Fruit fly (Drosophila melanogaster) whole organism, adult: ENCODE results near the gene CG6330.

Source experiments
- CG11617 ChIP-seq: fragments of 200-800 bp; sonication (Bioruptor generic); optimal IDR thresholded peaks from 2 replicates; lab custom pipeline; 2017; ENCODE audit warnings: mild to moderate bottlenecking, missing biosample characterization, missing genetic modification reagents, missing genetic modification characterization
- CG12768 ChIP-seq: fragments of 200-800 bp; sonication (Bioruptor generic); optimal IDR thresholded peaks from 2 replicates; lab custom pipeline; 2017; ENCODE audit warnings: missing biosample characterization, missing genetic modification characterization, mild to moderate bottlenecking, moderate library complexity, missing genetic modification reagents
- CG14711 ChIP-seq: fragments of 200-800 bp; sonication (Bioruptor generic); optimal IDR thresholded peaks from 2 replicates; lab custom pipeline; 2018; ENCODE audit warnings: missing biosample characterization, mild to moderate bottlenecking, missing genetic modification characterization, moderate library complexity
- CG1620 ChIP-seq: fragments of 200-800 bp; sonication (Bioruptor generic); optimal IDR thresholded peaks from 2 replicates; lab custom pipeline; 2016; ENCODE audit warnings: missing biosample characterization, missing genetic modification characterization
- CG33017 ChIP-seq: fragments of 200-800 bp; sonication (Bioruptor generic); optimal IDR thresholded peaks from 2 replicates; lab custom pipeline; 2018; ENCODE audit warnings: missing biosample characterization, mild to moderate bottlenecking, missing genetic modification characterization, moderate library complexity
- CG5204 ChIP-seq: fragments of 200-800 bp; sonication (Bioruptor generic); optimal IDR thresholded peaks from 2 replicates; lab custom pipeline; 2016; ENCODE audit warnings: missing biosample characterization, missing genetic modification characterization
- CG7045 ChIP-seq: fragments of 200-800 bp; sonication (Bioruptor generic); optimal IDR thresholded peaks from 2 replicates; lab custom pipeline; 2017; ENCODE audit warnings: missing biosample characterization, mild to moderate bottlenecking, missing genetic modification characterization
- CG7101 ChIP-seq: fragments of 200-800 bp; sonication (Bioruptor generic); optimal IDR thresholded peaks from 2 replicates; lab custom pipeline; 2018; ENCODE audit warnings: missing biosample characterization, mild to moderate bottlenecking, missing genetic modification characterization, moderate library complexity
- Clk ChIP-seq: fragments of 200-800 bp; sonication (Bioruptor generic); optimal IDR thresholded peaks from 2 replicates; lab custom pipeline; 2017; ENCODE audit warnings: missing biosample characterization, missing genetic modification characterization
- Crg-1 ChIP-seq: fragments of 200-800 bp; sonication (Bioruptor generic); optimal IDR thresholded peaks from 2 replicates; lab custom pipeline; 2016; ENCODE audit warnings: missing biosample characterization, missing genetic modification characterization
- Hr96 ChIP-seq: fragments of 200-800 bp; sonication (Bioruptor generic); optimal IDR thresholded peaks from 2 replicates; lab custom pipeline; 2016; ENCODE audit warnings: missing biosample characterization, missing genetic modification characterization
- Mnt ChIP-seq: fragments of 200-800 bp; sonication (Bioruptor generic); optimal IDR thresholded peaks from 2 replicates; lab custom pipeline; 2016; ENCODE audit warnings: missing biosample characterization, mild to moderate bottlenecking, missing genetic modification characterization
- bab1 ChIP-seq: fragments of 200-800 bp; sonication (Bioruptor generic); optimal IDR thresholded peaks from 3 replicates; lab custom pipeline; 2019; ENCODE audit warnings: missing biosample characterization, mild to moderate bottlenecking, missing genetic modification characterization, moderate library complexity
- cic ChIP-seq: fragments of 200-800 bp; sonication (Bioruptor generic); optimal IDR thresholded peaks from 2 replicates; lab custom pipeline; 2017; ENCODE audit warnings: missing biosample characterization, mild to moderate bottlenecking, missing genetic modification characterization, moderate library complexity
- cnc ChIP-seq, 2 experiments: fragments of >200 bp; optimal IDR thresholded peaks; 2 replicates each; lab custom pipeline; 2017
- kay ChIP-seq: fragments of 200-800 bp; sonication (Bioruptor generic); peaks from one replicate; lab custom pipeline; 2016; ENCODE audit warnings: missing biosample characterization, missing genetic modification characterization, borderline replicate concordance
- ovo ChIP-seq: fragments of 200-800 bp; sonication (Bioruptor generic); optimal IDR thresholded peaks from 2 replicates; lab custom pipeline; 2016; ENCODE audit warnings: missing biosample characterization, missing genetic modification characterization
- pad ChIP-seq: fragments of 200-800 bp; sonication (Bioruptor generic); optimal IDR thresholded peaks from 3 replicates; lab custom pipeline; 2017; ENCODE audit warnings: missing biosample characterization, missing genetic modification characterization, mild to moderate bottlenecking, moderate library complexity, missing genetic modification reagents
- tj ChIP-seq: fragments of 200-800 bp; sonication (Bioruptor generic); optimal IDR thresholded peaks from 3 replicates; lab custom pipeline; 2017; ENCODE audit warnings: missing biosample characterization, mild to moderate bottlenecking, missing genetic modification characterization, moderate library complexity
- toe ChIP-seq: fragments of 200-800 bp; sonication (Bioruptor generic); optimal IDR thresholded peaks from 2 replicates; lab custom pipeline; 2016; ENCODE audit warnings: missing biosample characterization, missing genetic modification characterization

The CG6330 gene

dm6 chr3R:26952200-26952856, 6.0 kb downstream of the CG6330 start:
- TF ChIP-seq tj (GFP tag; lab: Kevin White, UChicago) (no peak), Hr96 (GFP tag; lab: Kevin White, UChicago) (no peak), toe (GFP tag; lab: Kevin White, UChicago) (no peak), CG5204 (no peak)

DNA sequence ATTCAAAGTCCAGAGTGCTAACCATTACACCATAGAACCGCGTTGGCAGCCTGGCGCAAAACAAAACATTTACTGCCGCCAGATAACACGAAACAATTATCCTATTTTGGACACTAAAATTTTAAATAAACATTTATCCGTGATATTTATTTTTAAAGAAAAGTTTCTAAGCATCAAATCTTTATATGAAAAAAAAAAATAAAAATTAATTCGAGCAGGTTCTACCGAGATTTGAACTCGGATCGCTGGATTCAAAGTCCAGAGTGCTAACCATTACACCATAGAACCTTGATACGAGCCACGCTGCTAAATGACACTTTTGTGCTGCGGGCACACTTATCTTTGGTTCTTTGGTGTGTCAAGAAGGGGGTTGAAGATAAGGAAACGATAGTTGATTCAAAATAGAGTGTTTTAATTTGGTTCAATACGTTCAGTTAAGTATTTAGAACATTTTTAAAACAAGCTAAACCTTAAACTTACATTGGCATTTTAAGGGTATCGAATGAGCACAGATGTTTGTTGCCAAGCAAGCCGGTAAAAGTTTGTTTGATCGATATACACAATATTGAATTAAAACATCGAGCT, 10.9 kb downstream of the CG6330 start, which contains the start of gene Spag1:
Spag1 (plus strand) TSS at position 535 of the 585 bp plus-strand sequence.
- TF ChIP-seq Mnt (GFP tag; lab: Kevin White, UChicago) (peak; percentile 32), CG14711 (tag; lab: Kevin White, UChicago) (peak; percentile 1), Crg-1 (GFP tag; lab: Kevin White, UChicago) (no peak), bab1 (GFP tag; lab: Kevin White, UChicago) (peak; percentile 62), CG7045 (GFP tag; lab: Kevin White, UChicago) (peak; percentile 26), cic (GFP tag; lab: Kevin White, UChicago) (peak; percentile 32), kay (GFP tag; lab: Kevin White, UChicago) (peak; percentile 100), CG11617 (GFP tag; lab: Kevin White, UChicago) (peak; percentile 59), CG5204 (peak; percentile 75), Clk (GFP tag; lab: Kevin White, UChicago) (no peak), Hr96 (GFP tag; lab: Kevin White, UChicago) (peak; percentile 85), CG7101 (tag; lab: Kevin White, UChicago) (peak; percentile 29), pad (GFP tag; lab: Kevin White, UChicago) (no peak), toe (GFP tag; lab: Kevin White, UChicago) (peak; percentile 89), tj (GFP tag; lab: Kevin White, UChicago) (peak; percentile 48), CG12768 (GFP tag; lab: Kevin White, UChicago) (peak; percentile 98), ovo (GFP tag; lab: Kevin White, UChicago) (no peak), CG33017 (tag; lab: Kevin White, UChicago) (peak; percentile 55), cnc (optimal IDR thresholded peaks at IDR 0.05; lab: Kevin White, UChicago) (no peak), CG1620 (GFP tag; lab: Kevin White, UChicago) (no peak)

- no peak for TF ChIP-seq CG33017 (tag; lab: Kevin White, UChicago)
- no peak for TF ChIP-seq CG12768 (GFP tag; lab: Kevin White, UChicago)
- peak; percentile 64 for TF ChIP-seq bab1 (GFP tag; lab: Kevin White, UChicago)
- peak; percentile 84 for TF ChIP-seq kay (GFP tag; lab: Kevin White, UChicago)
- TF ChIP-seq CG14711 (tag; lab: Kevin White, UChicago) = peak; percentile 98
- TF ChIP-seq ovo (GFP tag; lab: Kevin White, UChicago) = no peak
- no peak for TF ChIP-seq Mnt (GFP tag; lab: Kevin White, UChicago)
- TF ChIP-seq toe (GFP tag; lab: Kevin White, UChicago) = no peak
- peak; percentile 18 for TF ChIP-seq CG7101 (tag; lab: Kevin White, UChicago)
- TF ChIP-seq CG1620 (GFP tag; lab: Kevin White, UChicago) = no peak
- TF ChIP-seq cic (GFP tag; lab: Kevin White, UChicago) = peak; percentile 16
- no peak for TF ChIP-seq CG11617 (GFP tag; lab: Kevin White, UChicago)
Observed at dm6 chr3R:26945233-26945632, 13.1 kb downstream of the CG6330 start, which contains the start of gene CG14252. TSS of gene CG14252 (plus strand) at chr3R:26945534.

DNA sequence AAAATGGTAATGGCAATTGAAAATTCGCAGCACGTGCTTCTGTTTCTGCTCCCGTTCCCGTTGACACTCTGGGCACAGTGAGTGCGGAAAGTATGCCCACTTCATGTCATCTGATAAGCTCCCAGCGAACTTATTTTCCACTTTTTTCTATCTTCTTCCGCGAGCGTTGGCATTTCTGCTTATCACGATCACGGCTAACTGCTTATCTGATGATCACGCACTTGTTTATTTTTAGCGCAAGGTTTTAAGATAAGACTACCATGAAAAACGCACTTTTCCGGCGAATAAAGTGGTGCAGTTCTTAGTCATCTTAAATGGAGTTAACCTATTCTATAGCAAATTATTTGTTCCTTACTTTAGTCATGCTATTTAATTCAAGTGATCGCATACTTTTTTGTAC, 20.9 kb downstream of the CG6330 start:
- TF ChIP-seq CG5204 (peak; percentile 40), tj (GFP tag; lab: Kevin White, UChicago) (no peak), pad (GFP tag; lab: Kevin White, UChicago) (no peak), CG7101 (tag; lab: Kevin White, UChicago) (no peak), ovo (GFP tag; lab: Kevin White, UChicago) (no peak)

DNA sequence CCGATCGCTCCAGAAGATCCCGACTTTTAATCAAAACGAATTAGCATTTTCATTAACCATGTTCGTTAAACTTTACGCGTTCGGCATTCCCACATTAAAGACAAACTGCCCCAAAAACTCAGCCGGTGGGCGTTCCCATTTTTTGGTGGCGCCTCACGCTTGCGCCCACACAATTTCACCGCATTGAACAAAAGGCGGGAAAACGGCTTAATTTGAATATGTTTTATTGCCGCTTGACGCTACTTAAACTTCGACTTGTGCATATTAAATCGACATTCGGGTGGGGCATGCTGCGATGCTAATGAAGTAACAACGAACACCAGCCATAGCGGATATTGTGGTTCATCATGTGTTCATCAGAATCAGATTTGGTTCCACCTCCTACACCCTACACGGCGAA, 21.8 kb downstream of the CG6330 start:
- TF ChIP-seq Clk (GFP tag; lab: Kevin White, UChicago) = no peak
- no peak for TF ChIP-seq kay (GFP tag; lab: Kevin White, UChicago)
- TF ChIP-seq pad (GFP tag; lab: Kevin White, UChicago) = no peak
- no peak for TF ChIP-seq CG7101 (tag; lab: Kevin White, UChicago)
- TF ChIP-seq CG14711 (tag; lab: Kevin White, UChicago) = no peak

- no peak for TF ChIP-seq cic (GFP tag; lab: Kevin White, UChicago)
Observed at dm6 chr3R:26935400-26935799, 22.9 kb downstream of the CG6330 start.

dm6 chr3R:26934523-26934922, 23.8 kb downstream of the CG6330 start:
- TF ChIP-seq cic (GFP tag; lab: Kevin White, UChicago) = no peak
- TF ChIP-seq CG14711 (tag; lab: Kevin White, UChicago) = no peak
- TF ChIP-seq CG7045 (GFP tag; lab: Kevin White, UChicago) = no peak
- no peak for TF ChIP-seq CG7101 (tag; lab: Kevin White, UChicago)
- no peak for TF ChIP-seq pad (GFP tag; lab: Kevin White, UChicago)
- TF ChIP-seq Clk (GFP tag; lab: Kevin White, UChicago) = no peak
- TF ChIP-seq CG5204 = no peak
- TF ChIP-seq CG33017 (tag; lab: Kevin White, UChicago) = no peak
- no peak for TF ChIP-seq kay (GFP tag; lab: Kevin White, UChicago)
- TF ChIP-seq CG1620 (GFP tag; lab: Kevin White, UChicago) = no peak
- no peak for TF ChIP-seq tj (GFP tag; lab: Kevin White, UChicago)
- no peak for TF ChIP-seq bab1 (GFP tag; lab: Kevin White, UChicago)
- TF ChIP-seq cnc (optimal IDR thresholded peaks at IDR 0.05; lab: Kevin White, UChicago) = no peak
- TF ChIP-seq Hr96 (GFP tag; lab: Kevin White, UChicago) = no peak
- no peak for TF ChIP-seq Mnt (GFP tag; lab: Kevin White, UChicago)
